Worm (Caenorhabditis elegans) whole organism, L4 larva: ENCODE data around the gene F08D12.15.

Experiments
- fos-1 ChIP-seq: fragments of 150-350 bp; optimal IDR thresholded peaks from 2 replicates; lab custom pipeline; 2014; ENCODE audit warnings: missing biosample characterization, missing genetic modification characterization
- nhr-28 ChIP-seq: fragments of 150-350 bp; optimal IDR thresholded peaks from 2 replicates; lab custom pipeline; 2014; ENCODE audit warnings: missing biosample characterization, missing genetic modification characterization
- ztf-11 ChIP-seq: fragments of 150-350 bp; optimal IDR thresholded peaks from 2 replicates; lab custom pipeline; 2014; ENCODE audit warnings: missing biosample characterization, missing genetic modification characterization

- TF ChIP-seq fos-1 (tag; lab: Kevin White, UChicago) (no peak), ztf-11 (tag; lab: Kevin White, UChicago) (no peak), nhr-28 (tag; lab: Kevin White, UChicago) (no peak)
Measured at ce11 chrII:2795413-2795812, 29.0 kb downstream of the F08D12.15 start.
